Worm (Caenorhabditis elegans): Measurements from ENCODE around the gene Y70C5B.2.

Gene Y70C5B.2

ce11 chrV:16621894-16622293, 38.8 kb downstream of the Y70C5B.2 start (continued):
- peak; percentile 83 for TF ChIP-seq him-1 (tag; optimal IDR thresholded peaks at IDR 0.05)
- no peak for TF ChIP-seq nhr-90 (tag; optimal IDR thresholded peaks at IDR 0.05)
- no peak for TF ChIP-seq K12H6.12 (tag; optimal IDR thresholded peaks at IDR 0.05)
- TF ChIP-seq lin-40 (tag; optimal IDR thresholded peaks at IDR 0.05): no peak
- no peak for TF ChIP-seq sdz-38 (tag; optimal IDR thresholded peaks at IDR 0.05)
- no peak for TF ChIP-seq lin-35 (GFP tag; optimal IDR thresholded peaks at IDR 0.05)
- TF ChIP-seq attf-6 (GFP tag; IDR thresholded peaks at IDR 0.05): peak; percentile 79
- TF ChIP-seq F49E8.2 (tag; optimal IDR thresholded peaks at IDR 0.05; ENCODE audit: insufficient read depth): no peak
- no peak for TF ChIP-seq rcor-1 (GFP tag; IDR thresholded peaks at IDR 0.05)
- TF ChIP-seq attf-5 (GFP tag; optimal IDR thresholded peaks at IDR 0.05): peak; percentile 29
- no peak for TF ChIP-seq madf-3 (GFP tag; IDR thresholded peaks at IDR 0.05)
- TF ChIP-seq aptf-3 (GFP tag; IDR thresholded peaks at IDR 0.05): no peak
- no peak for TF ChIP-seq lsy-27 (tag; optimal IDR thresholded peaks at IDR 0.05; ENCODE audit: borderline replicate concordance, insufficient read depth)
- TF ChIP-seq aptf-2 (GFP tag; conservative IDR thresholded peaks at IDR 0.05): no peak
- TF ChIP-seq ets-4 (GFP tag; optimal IDR thresholded peaks at IDR 0.05): no peak
- no peak for TF ChIP-seq ekl-4 (GFP tag; IDR thresholded peaks at IDR 0.05)
- no peak for TF ChIP-seq T07F8.4 (tag; optimal IDR thresholded peaks at IDR 0.05)
- no peak for TF ChIP-seq F52B5.7 (tag; optimal IDR thresholded peaks at IDR 0.05)
- TF ChIP-seq chd-7 (tag; optimal IDR thresholded peaks at IDR 0.05): no peak
- TF ChIP-seq cebp-1 (GFP tag; IDR thresholded peaks at IDR 0.05): no peak
- no peak for TF ChIP-seq cebp-1 (tag; optimal IDR thresholded peaks at IDR 0.05)
- no peak for TF ChIP-seq madf-10 (tag; optimal IDR thresholded peaks at IDR 0.05)
- peak; percentile 69; the same call in 1 of the 2 replicates for TF ChIP-seq lin-26 (GFP tag; IDR thresholded peaks at IDR 0.05)
- no peak for TF ChIP-seq F57A8.1 (GFP tag; optimal IDR thresholded peaks at IDR 0.05)
- no peak for TF ChIP-seq B0019.2 (GFP tag; conservative IDR thresholded peaks at IDR 0.05)
- TF ChIP-seq athp-1 (tag; optimal IDR thresholded peaks at IDR 0.05): no peak
- TF ChIP-seq egrh-3 (GFP tag; IDR thresholded peaks at IDR 0.05): no peak
- no peak for TF ChIP-seq F37B4.10 (GFP tag; IDR thresholded peaks at IDR 0.05)
- 0 out of 2 replicates have a peak, but pooled peaks have one; percentile 30 for TF ChIP-seq D2030.7 (GFP tag; IDR thresholded peaks at IDR 0.05)
- TF ChIP-seq xnd-1 (tag; optimal IDR thresholded peaks at IDR 0.05): no peak
- TF ChIP-seq mcd-1 (GFP tag; IDR thresholded peaks at IDR 0.05): no peak; the same call in 1 of the 2 replicates
- no peak for TF ChIP-seq ama-1 (optimal IDR thresholded peaks at IDR 0.05)
- TF ChIP-seq ama-1 (GFP tag; optimal IDR thresholded peaks at IDR 0.05): no peak
- no peak for TF ChIP-seq snpc-3.4 (tag; optimal IDR thresholded peaks at IDR 0.05)
- no peak for TF ChIP-seq nfyb-1 (GFP tag; IDR thresholded peaks at IDR 0.05)
- no peak for TF ChIP-seq F22D6.2 (tag; optimal IDR thresholded peaks at IDR 0.05)
- no peak for TF ChIP-seq snpc-1.3 (tag; optimal IDR thresholded peaks at IDR 0.05; ENCODE audit: insufficient read depth)
- no peak for TF ChIP-seq F55B11.4 (tag; optimal IDR thresholded peaks at IDR 0.05; ENCODE audit: borderline replicate concordance, insufficient read depth)
- no peak for TF ChIP-seq sea-2 (GFP tag; IDR thresholded peaks at IDR 0.05)
- TF ChIP-seq cebp-2 (GFP tag; IDR thresholded peaks at IDR 0.05): 0 out of 2 replicates have a peak, but pooled peaks have one; percentile 28
- TF ChIP-seq die-1 (tag; optimal IDR thresholded peaks at IDR 0.05): peak; percentile 33
- no peak for TF ChIP-seq madf-6 (GFP tag; IDR thresholded peaks at IDR 0.05)
- no peak for TF ChIP-seq ceh-40 (GFP tag; IDR thresholded peaks at IDR 0.05)
- TF ChIP-seq lir-1 (GFP tag; conservative IDR thresholded peaks at IDR 0.05): no peak
- TF ChIP-seq nhr-80 (tag; optimal IDR thresholded peaks at IDR 0.05): no peak
- TF ChIP-seq lsl-1 (GFP tag; optimal IDR thresholded peaks at IDR 0.05): no peak
- peak; percentile 18 for TF ChIP-seq ceh-27 (GFP tag; optimal IDR thresholded peaks at IDR 0.05)
- no peak for TF ChIP-seq F23B12.7 (tag; optimal IDR thresholded peaks at IDR 0.05; ENCODE audit: insufficient read depth)
- no peak for TF ChIP-seq bed-2 (GFP tag; IDR thresholded peaks at IDR 0.05)

Measured in whole organism, young adult.